Fruit fly (Drosophila melanogaster): ENCODE measurements around the gene CG42688.
A peak's percentile ranks its signal among the peaks of the same experiment; 100 is the strongest.

Gene CG42688

dm6 chr2L:19193703-19194102 lies 11.1 kb upstream of the CG42688 start (continued):
- TF ChIP-seq CG6276 (GFP tag; optimal IDR thresholded peaks at IDR 0.05) (peak; percentile 59), CG6792 (GFP tag; optimal IDR thresholded peaks at IDR 0.05) (peak; percentile 35), Sox15 (GFP tag; optimal IDR thresholded peaks at IDR 0.05) (no peak), Ets21C (GFP tag; optimal IDR thresholded peaks at IDR 0.05) (no peak), CG8632 (GFP tag; optimal IDR thresholded peaks at IDR 0.05) (peak; percentile 39), Sox14 (GFP tag; optimal IDR thresholded peaks at IDR 0.05) (peak; percentile 54), Ets96B (tag; optimal IDR thresholded peaks at IDR 0.05) (peak; percentile 60), CG7368 (GFP tag; optimal IDR thresholded peaks at IDR 0.05) (peak; percentile 61), Hr38 (GFP tag; optimal IDR thresholded peaks at IDR 0.05) (no peak), Lpt (GFP tag; optimal IDR thresholded peaks at IDR 0.05) (peak; percentile 58), CG10631 (GFP tag; optimal IDR thresholded peaks at IDR 0.05) (peak; percentile 57), CG3919 (GFP tag; optimal IDR thresholded peaks at IDR 0.05) (peak; percentile 76), pdm3 (GFP tag; optimal IDR thresholded peaks at IDR 0.05) (peak; percentile 63), dsx (GFP tag; optimal IDR thresholded peaks at IDR 0.05; ENCODE audit: poor library complexity, severe bottlenecking) (peak; percentile 47), Gug (GFP tag; IDR thresholded peaks at IDR 0.05) (peak; percentile 68), Sox102F (GFP tag; optimal IDR thresholded peaks at IDR 0.05) (peak; percentile 12), topi (GFP tag; optimal IDR thresholded peaks at IDR 0.05) (peak; percentile 46), svp (GFP tag) (peak; percentile 54), Blimp-1 (GFP tag; optimal IDR thresholded peaks at IDR 0.05) (no peak), CG8119 (GFP tag; IDR thresholded peaks at IDR 0.05) (peak; percentile 79), CG8319 (GFP tag; optimal IDR thresholded peaks at IDR 0.05) (no peak), achi (GFP tag; optimal IDR thresholded peaks at IDR 0.05) (peak; percentile 69), acj6 (GFP tag; optimal IDR thresholded peaks at IDR 0.05) (peak; percentile 45), CG32006 (GFP tag; optimal IDR thresholded peaks at IDR 0.05) (peak; percentile 69), salr (GFP tag; optimal IDR thresholded peaks at IDR 0.05) (peak; percentile 7 to 55)

- TF ChIP-seq lz (GFP tag; optimal IDR thresholded peaks at IDR 0.05) (no peak), Gug (GFP tag; IDR thresholded peaks at IDR 0.05) (0 out of 2 replicates have a peak, but pooled peaks have one; percentile 19), CG10631 (GFP tag; optimal IDR thresholded peaks at IDR 0.05) (no peak), fkh (GFP tag; optimal IDR thresholded peaks at IDR 0.05) (peak; percentile 84), dsx (GFP tag; optimal IDR thresholded peaks at IDR 0.05; ENCODE audit: poor library complexity, severe bottlenecking) (peak; percentile 30), Eip78C (GFP tag) (peak; percentile 66), CG31627 (GFP tag; optimal IDR thresholded peaks at IDR 0.05) (no peak), CG8632 (GFP tag; optimal IDR thresholded peaks at IDR 0.05) (no peak)
These were observed 9.2 kb upstream of the CG42688 start for dm6 chr2L:19191789-19192297.

DNA sequence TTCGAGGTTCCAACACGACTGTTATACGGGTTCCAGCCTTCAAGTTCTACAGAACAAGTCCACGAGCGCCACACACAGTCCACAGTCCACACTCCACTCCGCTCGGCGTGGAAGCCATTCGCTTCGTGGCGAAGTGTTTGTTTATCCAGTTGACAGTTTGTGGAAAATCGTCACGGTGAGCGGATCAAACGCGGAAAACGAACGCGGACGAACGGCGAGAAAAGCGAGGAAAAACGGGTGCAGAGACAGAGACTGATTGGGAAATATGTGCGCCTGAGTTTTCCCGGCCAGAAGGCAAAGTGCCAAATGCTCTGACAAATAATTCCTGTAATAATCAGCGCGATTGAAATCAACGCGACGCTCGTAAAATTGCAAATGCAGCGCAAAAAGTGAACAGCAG lies 7.6 kb upstream of the CG42688 start, which contains the start of gene drl:
TSS of gene drl (plus strand) at position 148 of the 400 bp plus-strand sequence.
- peak; percentile 54; the same call in 1 of the 3 replicates for TF ChIP-seq eg (GFP tag; IDR thresholded peaks at IDR 0.05)
- no peak for TF ChIP-seq OdsH (GFP tag; optimal IDR thresholded peaks at IDR 0.05)
- no peak for TF ChIP-seq CG6276 (GFP tag; optimal IDR thresholded peaks at IDR 0.05)
- TF ChIP-seq Eip78C (GFP tag): peak; percentile 81
- TF ChIP-seq CG6808 (GFP tag; optimal IDR thresholded peaks at IDR 0.05): peak; percentile 8
- peak; percentile 61 for TF ChIP-seq CG6163 (GFP tag; IDR thresholded peaks at IDR 0.05)
- TF ChIP-seq achi (GFP tag; optimal IDR thresholded peaks at IDR 0.05): peak; percentile 35
- peak; percentile 35 for TF ChIP-seq Eip75B (GFP tag; optimal IDR thresholded peaks at IDR 0.05)
- no peak for TF ChIP-seq CG7368 (GFP tag; optimal IDR thresholded peaks at IDR 0.05)
- TF ChIP-seq esn (GFP tag; optimal IDR thresholded peaks at IDR 0.05): peak; percentile 38
- TF ChIP-seq CG8319 (GFP tag; optimal IDR thresholded peaks at IDR 0.05): no peak
- TF ChIP-seq CG3919 (GFP tag; optimal IDR thresholded peaks at IDR 0.05): peak; percentile 59
- peak in 1 of 2 experiments; percentile 56 for TF ChIP-seq ss (GFP tag; optimal IDR thresholded peaks at IDR 0.05)
- TF ChIP-seq CG11294 (GFP tag; IDR thresholded peaks at IDR 0.05): no peak
- no peak for TF ChIP-seq CG4318 (GFP tag; optimal IDR thresholded peaks at IDR 0.05)
- TF ChIP-seq CG15336 (GFP tag; IDR thresholded peaks at IDR 0.05): peak; percentile 31; the same call in 1 of the 2 replicates
- peak; percentile 4 for TF ChIP-seq CG9139 (GFP tag; optimal IDR thresholded peaks at IDR 0.05)
- TF ChIP-seq Hr39 (GFP tag; optimal IDR thresholded peaks at IDR 0.05): no peak
- peak; percentile 42 for TF ChIP-seq CG6854 (GFP tag; optimal IDR thresholded peaks at IDR 0.05)
- TF ChIP-seq CG8119 (GFP tag; IDR thresholded peaks at IDR 0.05): 0 out of 3 replicates have a peak, but pooled peaks have one; percentile 28
- peak; percentile 93 for TF ChIP-seq fkh (GFP tag; optimal IDR thresholded peaks at IDR 0.05)
